Fruit fly (Drosophila melanogaster) whole organism, embryonic: ENCODE results near the gene CG5104.

Source experiments
- ATbp ChIP-seq: fragments of 200-800 bp; sonication (Bioruptor generic); optimal IDR thresholded peaks from 2 replicates; lab custom pipeline; 2017; ENCODE audit warnings: missing biosample characterization, mild to moderate bottlenecking, missing genetic modification characterization, missing genetic modification reagents
- Bgb ChIP-seq: fragments of 200-800 bp; sonication (Bioruptor generic); IDR thresholded peaks from 2 replicates; pipeline ENCODE4 v1.3.6; 2022; ENCODE audit warnings: missing biosample characterization, missing genetic modification characterization; ENCODE audit not compliant: partially characterized antibody
- CG10209 ChIP-seq: fragments of 200-800 bp; sonication (Bioruptor generic); optimal IDR thresholded peaks from 3 replicates; lab custom pipeline; 2017; ENCODE audit warnings: missing biosample characterization, mild to moderate bottlenecking, missing genetic modification characterization, missing genetic modification reagents
- CG10267 ChIP-seq: fragments of 200-800 bp; sonication (Bioruptor generic); optimal IDR thresholded peaks from 2 replicates; lab custom pipeline; 2018; ENCODE audit warnings: missing biosample characterization, mild to moderate bottlenecking, missing genetic modification characterization, moderate library complexity
- CG10366 ChIP-seq: fragments of 200-800 bp; sonication (Bioruptor generic); IDR thresholded peaks from 2 replicates; pipeline ENCODE4 v1.3.6; 2022; ENCODE audit warnings: missing biosample characterization, missing genetic modification characterization
- CG10565 ChIP-seq: fragments of 200-800 bp; sonication (Bioruptor generic); optimal IDR thresholded peaks from 3 replicates; lab custom pipeline; 2016; ENCODE audit warnings: missing biosample characterization, mild to moderate bottlenecking, missing genetic modification characterization
- CG11723 ChIP-seq: fragments of 200-800 bp; sonication (Bioruptor generic); optimal IDR thresholded peaks from 2 replicates; lab custom pipeline; 2017; ENCODE audit warnings: missing biosample characterization, mild to moderate bottlenecking, missing genetic modification characterization
- CG12155 ChIP-seq: fragments of 200-800 bp; sonication (Bioruptor generic); optimal IDR thresholded peaks from 3 replicates; lab custom pipeline; 2016; ENCODE audit warnings: missing biosample characterization, missing genetic modification characterization
- CG12769 ChIP-seq: fragments of 200-800 bp; sonication (Bioruptor generic); optimal IDR thresholded peaks from 2 replicates; lab custom pipeline; 2019; ENCODE audit warnings: missing biosample characterization, mild to moderate bottlenecking, missing genetic modification characterization, moderate library complexity
- CG1529 ChIP-seq: fragments of 200-800 bp; sonication (Bioruptor generic); optimal IDR thresholded peaks from 3 replicates; lab custom pipeline; 2018; ENCODE audit warnings: missing biosample characterization, missing genetic modification characterization
- CG1602 ChIP-seq: fragments of 200-800 bp; sonication (Bioruptor generic); optimal IDR thresholded peaks from 3 replicates; lab custom pipeline; 2016; ENCODE audit warnings: missing biosample characterization, missing genetic modification characterization
- CG17802 ChIP-seq: fragments of 200-800 bp; sonication (Bioruptor generic); optimal IDR thresholded peaks from 2 replicates; lab custom pipeline; 2018; ENCODE audit warnings: missing biosample characterization, mild to moderate bottlenecking, missing genetic modification characterization, moderate library complexity
- CG32532 ChIP-seq: fragments of 200-800 bp; sonication (Bioruptor generic); IDR thresholded peaks from 2 replicates; pipeline ENCODE4 v1.3.6; 2022; ENCODE audit warnings: missing biosample characterization, missing genetic modification characterization
- CG32772 ChIP-seq: fragments of 200-800 bp; sonication (Bioruptor generic); IDR thresholded peaks from 2 replicates; pipeline ENCODE4 v1.3.6; 2022; ENCODE audit warnings: missing biosample characterization, missing genetic modification characterization
- CG33213 ChIP-seq: fragments of 200-800 bp; sonication (Bioruptor generic); optimal IDR thresholded peaks from 3 replicates; lab custom pipeline; 2016; ENCODE audit warnings: missing biosample characterization, missing genetic modification characterization
- CG34224 ChIP-seq: fragments of 200-800 bp; sonication (Bioruptor generic); IDR thresholded peaks from 3 replicates; pipeline ENCODE4 v1.3.6; 2022; ENCODE audit warnings: missing biosample characterization, missing genetic modification characterization; ENCODE audit not compliant: partially characterized antibody
- CG4360 ChIP-seq: fragments of 200-800 bp; sonication (Bioruptor generic); IDR thresholded peaks from 2 replicates; pipeline ENCODE4 v1.3.6; 2022; ENCODE audit warnings: missing biosample characterization, missing genetic modification characterization
- CG9727 ChIP-seq: fragments of 200-800 bp; sonication (Bioruptor generic); optimal IDR thresholded peaks from 3 replicates; lab custom pipeline; 2017; ENCODE audit warnings: missing biosample characterization, mild to moderate bottlenecking, missing genetic modification characterization
- CG9932 ChIP-seq: fragments of 200-800 bp; sonication (Bioruptor generic); IDR thresholded peaks from 2 replicates; pipeline ENCODE4 v1.3.6; 2022; ENCODE audit warnings: missing biosample characterization, missing genetic modification characterization
- Dbx ChIP-seq: fragments of 200-800 bp; sonication (Bioruptor generic); IDR thresholded peaks from 3 replicates; pipeline ENCODE4 v1.3.6; 2022; ENCODE audit warnings: missing biosample characterization, missing genetic modification characterization
- E2f1 ChIP-seq: fragments of 200-800 bp; sonication (Bioruptor generic); IDR thresholded peaks from 2 replicates; pipeline ENCODE4 v1.3.6; 2022; ENCODE audit warnings: missing biosample characterization, missing genetic modification characterization
- Eip74EF ChIP-seq, 2 experiments: fragments of 200-800 bp in 1 of 2; fragments of >200 bp in 1 of 2; sonication (Bioruptor generic) in 1 of 2; optimal IDR thresholded peaks; 2 replicates each; lab custom pipeline; 2017 to 2019; ENCODE audit warnings: missing biosample characterization in 2 of 2, missing genetic modification characterization in 2 of 2, mild to moderate bottlenecking in 1 of 2, moderate library complexity in 1 of 2
- Ets65A ChIP-seq: fragments of 200-800 bp; sonication (Bioruptor generic); peaks from one replicate; lab custom pipeline; 2016; ENCODE audit warnings: missing biosample characterization, missing genetic modification characterization
- Gug ChIP-seq: fragments of 200-800 bp; sonication (Bioruptor generic); IDR thresholded peaks from 4 replicates; pipeline ENCODE4 v1.3.6; 2022; ENCODE audit warnings: missing biosample characterization, missing genetic modification characterization
- HHEX ChIP-seq: fragments of 200-800 bp; sonication (Bioruptor generic); optimal IDR thresholded peaks from 3 replicates; lab custom pipeline; 2017; ENCODE audit warnings: missing biosample characterization, mild to moderate bottlenecking, missing genetic modification characterization, missing genetic modification reagents
- HLH54F ChIP-seq: fragments of 200-800 bp; sonication (Bioruptor generic); optimal IDR thresholded peaks from 3 replicates; lab custom pipeline; 2016; ENCODE audit warnings: missing biosample characterization, missing genetic modification characterization
- Hmx ChIP-seq: fragments of 200-800 bp; sonication (Bioruptor generic); optimal IDR thresholded peaks from 2 replicates; lab custom pipeline; 2016; ENCODE audit warnings: missing biosample characterization, missing genetic modification characterization
- Hr3 ChIP-seq: fragments of 200-800 bp; sonication (Bioruptor generic); optimal IDR thresholded peaks from 3 replicates; lab custom pipeline; 2016; ENCODE audit warnings: missing biosample characterization, missing genetic modification characterization
- Med ChIP-seq: fragments of 200-800 bp; sonication (Bioruptor generic); peaks from one replicate; lab custom pipeline; 2016; ENCODE audit warnings: missing biosample characterization, missing genetic modification characterization, mild to moderate bottlenecking, inconsistent platforms, moderate library complexity
- Myb ChIP-seq: fragments of 200-800 bp; sonication (Bioruptor generic); optimal IDR thresholded peaks from 2 replicates; lab custom pipeline; 2016; ENCODE audit warnings: missing biosample characterization, missing genetic modification characterization
- Stat92E ChIP-seq, 3 experiments: fragments of >200 bp in 2 of 3; fragments of 200-800 bp in 1 of 3; sonication (Bioruptor generic) in 1 of 3; optimal IDR thresholded peaks; 2 replicates each; lab custom pipeline; 2017 to 2019; ENCODE audit warnings: missing biosample characterization in 3 of 3, missing genetic modification characterization in 3 of 3, mild to moderate bottlenecking in 1 of 3, moderate library complexity in 1 of 3
- chinmo ChIP-seq: fragments of 200-800 bp; sonication (Bioruptor generic); IDR thresholded peaks from 4 replicates; pipeline ENCODE4 v1.3.6; 2022; ENCODE audit warnings: missing biosample characterization, missing genetic modification characterization; ENCODE audit not compliant: partially characterized antibody
- cwo ChIP-seq: fragments of 200-800 bp; sonication (Bioruptor generic); optimal IDR thresholded peaks from 3 replicates; lab custom pipeline; 2017; ENCODE audit warnings: missing biosample characterization, missing genetic modification characterization, mild to moderate bottlenecking, moderate library complexity, missing genetic modification reagents
- da ChIP-seq: fragments of 200-800 bp; sonication (Bioruptor generic); optimal IDR thresholded peaks from 2 replicates; lab custom pipeline; 2016; ENCODE audit warnings: missing biosample characterization, missing genetic modification characterization
- dm ChIP-seq: fragments of 200-800 bp; sonication (Bioruptor generic); optimal IDR thresholded peaks from 3 replicates; lab custom pipeline; 2016; ENCODE audit warnings: missing biosample characterization, missing genetic modification characterization
- emc ChIP-seq: fragments of 200-800 bp; sonication (Bioruptor generic); optimal IDR thresholded peaks from 2 replicates; lab custom pipeline; 2016; ENCODE audit warnings: missing biosample characterization, missing genetic modification characterization
- gsb ChIP-seq: fragments of 200-800 bp; sonication (Bioruptor generic); IDR thresholded peaks from 2 replicates; pipeline ENCODE4 v1.3.6; 2022; ENCODE audit warnings: missing biosample characterization, missing genetic modification characterization
- knrl ChIP-seq: fragments of 200-800 bp; sonication (Bioruptor generic); IDR thresholded peaks from 3 replicates; pipeline ENCODE4 v1.3.6; 2022; ENCODE audit warnings: missing biosample characterization, missing genetic modification characterization; ENCODE audit not compliant: partially characterized antibody
- lov ChIP-seq, 2 experiments: fragments of 200-800 bp in 1 of 2; fragments of >200 bp in 1 of 2; sonication (Bioruptor generic) in 1 of 2; IDR thresholded peaks in 1 of 2; optimal IDR thresholded peaks in 1 of 2; 2 replicates in 1 of 2; 3 replicates in 1 of 2; pipeline versions ENCODE4 v1.3.6 to Lab custom; 2017 to 2022; ENCODE audit warnings: missing biosample characterization in 1 of 2, missing genetic modification characterization in 1 of 2
- nerfin-1 ChIP-seq: fragments of 200-800 bp; sonication (Bioruptor generic); optimal IDR thresholded peaks from 3 replicates; lab custom pipeline; 2019; ENCODE audit warnings: missing biosample characterization, mild to moderate bottlenecking, missing genetic modification characterization, moderate library complexity
- sd ChIP-seq: fragments of 200-800 bp; sonication (Bioruptor generic); optimal IDR thresholded peaks from 3 replicates; lab custom pipeline; 2018; ENCODE audit warnings: missing biosample characterization, mild to moderate bottlenecking, missing genetic modification characterization, moderate library complexity
- sens-2 ChIP-seq: fragments of 200-800 bp; sonication (Bioruptor generic); IDR thresholded peaks from 2 replicates; pipeline ENCODE4 v1.3.6; 2022; ENCODE audit warnings: missing biosample characterization, missing genetic modification characterization
- wek ChIP-seq: fragments of 200-800 bp; sonication (Bioruptor generic); optimal IDR thresholded peaks from 3 replicates; lab custom pipeline; 2018; ENCODE audit warnings: missing biosample characterization, mild to moderate bottlenecking, missing genetic modification characterization, moderate library complexity

The CG5104 gene

DNA sequence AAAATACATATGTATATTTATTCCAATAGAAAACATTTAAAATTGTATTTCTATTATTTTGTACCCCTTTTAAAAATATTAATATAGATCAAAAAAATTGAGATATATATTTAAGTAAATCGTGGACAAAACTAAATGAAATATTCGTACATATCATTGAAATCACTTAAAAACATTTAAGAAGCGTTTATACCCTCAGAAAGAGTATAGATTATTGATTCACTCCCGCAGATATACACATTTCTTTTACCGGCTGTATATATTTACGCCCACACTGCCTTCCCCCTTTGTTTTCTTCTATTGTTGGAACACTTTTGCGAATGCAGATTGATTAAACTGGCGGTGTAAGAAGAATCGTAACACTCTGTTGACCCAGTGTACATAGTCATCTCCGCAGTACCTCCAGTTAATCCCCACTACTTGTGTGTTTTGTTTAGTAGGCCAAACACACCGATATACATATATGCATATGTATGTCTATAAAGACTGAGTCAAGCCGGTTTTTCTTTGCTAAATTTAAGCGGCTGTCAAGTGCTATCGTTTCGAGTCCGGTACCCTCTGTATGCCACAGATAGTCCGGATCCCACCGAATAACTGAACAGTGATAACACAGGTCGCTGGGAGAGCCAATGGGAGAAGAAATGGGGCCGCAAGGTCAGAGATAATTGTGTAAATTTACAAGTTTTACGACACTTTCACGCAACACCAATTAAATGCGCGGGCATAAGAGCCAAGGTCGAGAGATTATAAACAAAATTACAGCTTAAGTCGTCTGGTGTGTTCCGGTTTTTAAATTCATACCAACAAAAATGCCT lies 49.1 kb upstream of the CG5104 start (continued):
- TF ChIP-seq ATbp (GFP tag; lab: Kevin White, UChicago) = peak; percentile 90
- TF ChIP-seq CG12769 = peak; percentile 86
- TF ChIP-seq Ets65A (GFP tag; lab: Kevin White, UChicago) = peak; percentile 47
- peak; percentile 67 for TF ChIP-seq CG33213 (GFP tag; lab: Kevin White, UChicago)
- TF ChIP-seq CG32772 (GFP tag; lab: Robert Waterston, UW) = no peak
- peak in 1 of 2 experiments; percentile 13 for TF ChIP-seq Eip74EF (GFP tag; optimal IDR thresholded peaks at IDR 0.05; lab: Kevin White, UChicago)
- no peak for TF ChIP-seq Hmx (GFP tag; lab: Kevin White, UChicago)
- peak; percentile 73 for TF ChIP-seq CG1529
- peak; percentile 35 for TF ChIP-seq Myb (GFP tag; lab: Kevin White, UChicago)
- TF ChIP-seq Stat92E (GFP tag; optimal IDR thresholded peaks at IDR 0.05; lab: Kevin White, UChicago) = no peak
- no peak for TF ChIP-seq emc (GFP tag; lab: Kevin White, UChicago)
- TF ChIP-seq wek (GFP tag; lab: Kevin White, UChicago) = peak; percentile 83
- TF ChIP-seq CG10209 = peak; percentile 76

DNA sequence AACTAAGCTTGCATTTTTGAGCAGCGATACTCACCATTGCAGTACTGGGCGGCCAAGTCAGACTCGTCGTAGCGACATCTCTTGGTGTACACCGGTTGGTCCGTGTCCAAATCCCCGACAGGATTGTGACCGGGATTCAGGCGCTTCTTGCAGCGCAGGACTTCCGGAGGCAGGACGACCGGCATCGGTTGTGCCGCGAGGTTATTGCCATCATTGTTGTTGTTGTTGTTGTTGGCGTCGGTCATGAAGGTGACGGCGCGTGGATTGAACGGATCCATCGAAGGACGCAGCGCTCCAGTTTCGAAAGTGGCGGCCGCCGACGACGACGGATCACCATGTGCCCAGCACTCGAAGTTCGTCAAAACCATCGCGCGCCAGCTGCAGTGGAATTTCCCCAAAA lies 48.2 kb upstream of the CG5104 start:
- peak; percentile 85 for TF ChIP-seq CG4360 (GFP tag; lab: Robert Waterston, UW)
- no peak for TF ChIP-seq CG11723 (GFP tag; lab: Kevin White, UChicago)
- no peak for TF ChIP-seq lov (optimal IDR thresholded peaks at IDR 0.05; lab: Kevin White, UChicago)
- TF ChIP-seq lov (GFP tag; IDR thresholded peaks at IDR 0.05; lab: Robert Waterston, UW) = 0 out of 3 replicates have a peak, but pooled peaks have one; percentile 50
- no peak for TF ChIP-seq CG9932 (GFP tag; lab: Robert Waterston, UW)
- peak; percentile 68 for TF ChIP-seq Med
- TF ChIP-seq da = peak; percentile 21
- TF ChIP-seq gsb (GFP tag; lab: Robert Waterston, UW) = no peak
- no peak for TF ChIP-seq cwo (GFP tag; lab: Kevin White, UChicago)

DNA sequence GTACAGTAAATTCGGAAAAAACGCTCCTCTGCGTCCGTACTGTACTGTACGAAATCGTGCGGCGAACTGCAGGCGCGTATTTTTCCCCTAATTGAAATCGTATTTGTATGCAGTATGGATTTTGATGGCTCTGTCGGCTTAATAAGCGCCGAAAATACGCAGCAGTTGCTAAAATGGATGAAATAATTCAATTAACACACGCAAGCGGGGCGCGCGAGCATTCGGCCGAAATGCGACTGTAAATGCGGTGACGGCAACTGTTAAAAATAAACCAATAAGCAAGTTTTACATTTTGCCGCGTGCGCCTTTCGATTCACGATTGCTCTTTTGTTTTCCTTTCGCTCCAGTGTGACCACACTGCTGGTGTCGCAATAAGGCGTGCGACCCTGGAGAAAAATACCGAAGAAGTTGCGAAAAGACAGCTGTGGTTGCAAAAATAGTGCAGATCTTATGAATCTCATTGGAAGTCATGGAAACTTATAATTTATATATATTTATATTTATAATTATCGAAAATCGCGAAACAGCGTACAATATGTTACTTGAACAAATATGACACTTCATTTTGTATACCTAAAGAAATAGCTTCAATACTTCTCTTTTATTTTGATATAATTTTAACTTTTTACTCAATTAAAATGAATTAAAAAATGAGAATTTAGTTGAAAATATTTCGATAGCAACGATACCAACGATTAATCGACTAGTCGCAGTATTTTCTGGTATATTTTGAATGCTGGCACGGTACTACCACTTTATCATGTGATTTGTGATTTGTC lies 47.6 kb upstream of the CG5104 start, which contains the start of the genes CG32428 and CG5969:
TSS of gene CG32428 (minus strand) at position 703 of the 779 bp plus-strand sequence.
TSS of gene CG5969 (plus strand) at position 763 of the 779 bp plus-strand sequence.
- TF ChIP-seq chinmo = peak; percentile 64; the same call in 1 of the 4 replicates
- peak; percentile 84 for TF ChIP-seq CG32532 (GFP tag; lab: Robert Waterston, UW)
- TF ChIP-seq dm = peak; percentile 35
- TF ChIP-seq nerfin-1 (tag; lab: Kevin White, UChicago) = peak; percentile 20
- peak; percentile 28 for TF ChIP-seq CG12155 (GFP tag; lab: Kevin White, UChicago)
- peak; percentile 60 for TF ChIP-seq CG10267 (tag; lab: Kevin White, UChicago)
- no peak for TF ChIP-seq HLH54F
- TF ChIP-seq sens-2 (GFP tag; lab: Robert Waterston, UW) = 0 out of 2 replicates have a peak, but pooled peaks have one; percentile 14
- TF ChIP-seq HHEX (GFP tag; lab: Kevin White, UChicago) = peak; percentile 58
- TF ChIP-seq Hr3 = peak; percentile 53
- TF ChIP-seq Gug (GFP tag; lab: Robert Waterston, UW) = peak; percentile 50; the same call in 3 of the 4 replicates
- TF ChIP-seq CG10565 (GFP tag; lab: Kevin White, UChicago) = no peak
- TF ChIP-seq Dbx = peak; percentile 73; the same call in 2 of the 3 replicates
- peak; percentile 69 for TF ChIP-seq sd (tag; lab: Kevin White, UChicago)
- no peak for TF ChIP-seq CG34224 (GFP tag; lab: Robert Waterston, UW)
- TF ChIP-seq Bgb (GFP tag; lab: Robert Waterston, UW) = no peak
- TF ChIP-seq CG10366 = peak; percentile 61
- TF ChIP-seq CG17802 (tag; lab: Kevin White, UChicago) = peak; percentile 3
- peak; percentile 28 for TF ChIP-seq CG1602 (GFP tag; lab: Kevin White, UChicago)
- TF ChIP-seq knrl = no peak
- peak; percentile 60; the same call in 1 of the 2 replicates for TF ChIP-seq E2f1 (GFP tag; lab: Robert Waterston, UW)
- TF ChIP-seq CG9727 (GFP tag; lab: Kevin White, UChicago) = peak; percentile 70
